Worm (Caenorhabditis elegans) whole organism, L1 larva: ENCODE measurements around the gene gpa-6.
A peak's percentile ranks its signal among the peaks of the same experiment; 100 is the strongest.

Source experiments
- C34B4.2 ChIP-seq: sonication (generic microtip); optimal IDR thresholded peaks from 2 replicates; lab custom pipeline; 2017; ENCODE audit warnings: mild to moderate bottlenecking, missing genetic modification characterization, missing compliant biosample characterization
- F16B12.6 ChIP-seq: fragments of 150-350 bp; optimal IDR thresholded peaks from 2 replicates; lab custom pipeline; 2014; ENCODE audit warnings: missing biosample characterization, missing genetic modification characterization
- alr-1 ChIP-seq: fragments of 200-800 bp; sonication (Bioruptor generic); optimal IDR thresholded peaks from 2 replicates; lab custom pipeline; 2018; ENCODE audit warnings: borderline replicate concordance, mild to moderate bottlenecking, missing genetic modification characterization, missing compliant biosample characterization
- blmp-1 ChIP-seq: fragments of 150-350 bp; optimal IDR thresholded peaks from 2 replicates; lab custom pipeline; 2014; ENCODE audit warnings: missing biosample characterization, missing genetic modification characterization
- ceh-82 ChIP-seq, 3 experiments: fragments of 150-350 bp in 1 of 3; sonication (generic microtip) in 2 of 3; optimal IDR thresholded peaks; 2 replicates each; lab custom pipeline; 2014 to 2017; ENCODE audit warnings: missing biosample characterization in 3 of 3, missing genetic modification characterization in 3 of 3
- ces-1 ChIP-seq: fragments of 150-350 bp; optimal IDR thresholded peaks from 2 replicates; lab custom pipeline; 2014; ENCODE audit warnings: missing biosample characterization, missing genetic modification reagents, missing genetic modification characterization
- dsc-1 ChIP-seq: sonication (generic microtip); optimal IDR thresholded peaks from 2 replicates; lab custom pipeline; 2016; ENCODE audit warnings: mild to moderate bottlenecking, missing genetic modification characterization, missing compliant biosample characterization
- efl-1 ChIP-seq, 4 experiments: fragments of 150-350 bp; optimal IDR thresholded peaks in 3 of 4; peaks in 1 of 4; 1 replicate in 1 of 4; 2 replicates in 3 of 4; lab custom pipeline; 2014; ENCODE audit warnings: missing biosample characterization in 2 of 4, missing genetic modification characterization in 2 of 4, missing genetic modification reagents in 2 of 4
- egl-27 ChIP-seq, 2 experiments: fragments of 150-350 bp in 1 of 2; sonication (generic microtip); optimal IDR thresholded peaks; 3 replicates each; lab custom pipeline; 2017 to 2018; ENCODE audit warnings: missing biosample characterization in 2 of 2, missing genetic modification characterization in 2 of 2, missing genetic modification reagents in 2 of 2
- elt-2 ChIP-seq: sonication (generic microtip); optimal IDR thresholded peaks from 2 replicates; lab custom pipeline; 2016; ENCODE audit warnings: missing genetic modification characterization, mild to moderate bottlenecking, inconsistent platforms, missing compliant biosample characterization, missing genetic modification reagents
- elt-3 ChIP-seq, 6 experiments: fragments of 150-350 bp in 1 of 6; sonication (generic microtip); optimal IDR thresholded peaks; 2 replicates each; lab custom pipeline; 2017 to 2018; ENCODE audit warnings: missing biosample characterization in 6 of 6, missing genetic modification characterization in 6 of 6, inconsistent platforms in 1 of 6
- fkh-4 ChIP-seq: sonication (generic microtip); optimal IDR thresholded peaks from 2 replicates; lab custom pipeline; 2016; ENCODE audit warnings: missing compliant biosample characterization, missing genetic modification characterization, borderline replicate concordance
- fos-1 ChIP-seq: fragments of 150-350 bp; optimal IDR thresholded peaks from 2 replicates; lab custom pipeline; 2014; ENCODE audit warnings: missing biosample characterization, missing genetic modification characterization
- grh-1 ChIP-seq: fragments of 200-800 bp; sonication (Bioruptor generic); IDR thresholded peaks from 2 replicates; pipeline ENCODE4 v1.3.6; 2022; ENCODE audit warnings: missing genetic modification reagents, missing genetic modification characterization, missing compliant biosample characterization
- hlh-4 ChIP-seq: sonication (generic microtip); optimal IDR thresholded peaks from 2 replicates; lab custom pipeline; 2016; ENCODE audit warnings: mild to moderate bottlenecking, missing genetic modification characterization, missing compliant biosample characterization
- isw-1 ChIP-seq: fragments of 200-800 bp; sonication (Bioruptor generic); IDR thresholded peaks from 2 replicates; pipeline ENCODE4 v1.3.6; 2022; ENCODE audit warnings: missing genetic modification characterization, missing compliant biosample characterization
- lin-13 ChIP-seq: fragments of 150-350 bp; optimal IDR thresholded peaks from 2 replicates; lab custom pipeline; 2014; ENCODE audit warnings: missing biosample characterization, missing genetic modification reagents, missing genetic modification characterization
- lin-14 ChIP-seq: fragments of 200-800 bp; sonication (Bioruptor generic); optimal IDR thresholded peaks from 2 replicates; lab custom pipeline; 2018; ENCODE audit warnings: mild to moderate bottlenecking, missing genetic modification characterization, moderate library complexity, missing compliant biosample characterization
- lin-15B ChIP-seq: fragments of 150-350 bp; sonication (generic microtip); optimal IDR thresholded peaks from 3 replicates; lab custom pipeline; 2014; ENCODE audit warnings: missing biosample characterization, missing genetic modification characterization
- lin-35 ChIP-seq, 2 experiments: fragments of 150-350 bp; optimal IDR thresholded peaks; 2 replicates each; lab custom pipeline; 2014; ENCODE audit warnings: missing biosample characterization in 2 of 2, missing genetic modification characterization in 2 of 2, missing genetic modification reagents in 2 of 2
- lsy-2 ChIP-seq, 2 experiments: fragments of 150-350 bp; optimal IDR thresholded peaks; 2 replicates each; lab custom pipeline; 2014; ENCODE audit warnings: missing biosample characterization in 2 of 2, missing genetic modification characterization in 2 of 2
- nhr-11 ChIP-seq: fragments of 150-350 bp; optimal IDR thresholded peaks from 2 replicates; lab custom pipeline; 2014; ENCODE audit warnings: missing biosample characterization, missing genetic modification characterization
- nhr-12 ChIP-seq: sonication (generic microtip); optimal IDR thresholded peaks from 2 replicates; lab custom pipeline; 2017; ENCODE audit warnings: missing biosample characterization, missing genetic modification characterization
- nhr-19 ChIP-seq: fragments of 200-800 bp; sonication (Bioruptor generic); conservative IDR thresholded peaks from 2 replicates; pipeline ENCODE4 v1.3.6; 2022; ENCODE audit warnings: missing genetic modification characterization, missing compliant biosample characterization
- nhr-20 ChIP-seq: sonication (generic microtip); optimal IDR thresholded peaks from 2 replicates; lab custom pipeline; 2016; ENCODE audit warnings: mild to moderate bottlenecking, missing genetic modification characterization, missing compliant biosample characterization
- nhr-47 ChIP-seq: sonication (generic microtip); optimal IDR thresholded peaks from 2 replicates; lab custom pipeline; 2016; ENCODE audit warnings: mild to moderate bottlenecking, missing genetic modification characterization, moderate library complexity, missing compliant biosample characterization
- nhr-71 ChIP-seq: sonication (generic microtip); optimal IDR thresholded peaks from 2 replicates; lab custom pipeline; 2016; ENCODE audit warnings: mild to moderate bottlenecking, missing genetic modification characterization, moderate library complexity, missing compliant biosample characterization
- nhr-77 ChIP-seq: fragments of 150-350 bp; optimal IDR thresholded peaks from 2 replicates; lab custom pipeline; 2014; ENCODE audit warnings: missing biosample characterization, missing genetic modification characterization
- nhr-85 ChIP-seq: sonication (generic microtip); peaks from one replicate; lab custom pipeline; 2016; ENCODE audit warnings: missing genetic modification characterization, inconsistent platforms, missing compliant biosample characterization
- nhr-90 ChIP-seq: sonication (generic microtip); optimal IDR thresholded peaks from 2 replicates; lab custom pipeline; 2016; ENCODE audit warnings: mild to moderate bottlenecking, missing genetic modification characterization, missing compliant biosample characterization; ENCODE audit not compliant: poor library complexity
- rnt-1 ChIP-seq: sonication (generic microtip); optimal IDR thresholded peaks from 2 replicates; lab custom pipeline; 2016; ENCODE audit warnings: mild to moderate bottlenecking, missing genetic modification characterization, moderate library complexity, missing compliant biosample characterization
- snu-23 ChIP-seq: sonication (generic microtip); optimal IDR thresholded peaks from 2 replicates; lab custom pipeline; 2016; ENCODE audit warnings: missing genetic modification characterization, missing compliant biosample characterization
- sup-37 ChIP-seq: fragments of 200-800 bp; sonication (Bioruptor generic); optimal IDR thresholded peaks from 2 replicates; lab custom pipeline; 2018; ENCODE audit warnings: mild to moderate bottlenecking, missing genetic modification characterization, missing compliant biosample characterization
- swsn-7 ChIP-seq: sonication (generic microtip); optimal IDR thresholded peaks from 2 replicates; lab custom pipeline; 2016; ENCODE audit warnings: missing genetic modification characterization, missing compliant biosample characterization
- tbx-2 ChIP-seq: sonication (generic microtip); optimal IDR thresholded peaks from 2 replicates; lab custom pipeline; 2016; ENCODE audit warnings: missing genetic modification characterization, missing compliant biosample characterization
- unc-62 ChIP-seq: fragments of 150-350 bp; optimal IDR thresholded peaks from 2 replicates; lab custom pipeline; 2014; ENCODE audit warnings: missing biosample characterization, missing genetic modification reagents, missing genetic modification characterization
- ztf-11 ChIP-seq, 2 experiments: sonication (generic microtip); optimal IDR thresholded peaks; 2 replicates each; lab custom pipeline; 2016 to 2017; ENCODE audit warnings: missing genetic modification characterization in 2 of 2, missing biosample characterization in 1 of 2, missing compliant biosample characterization in 1 of 2
- ztf-4 ChIP-seq: fragments of 150-350 bp; optimal IDR thresholded peaks from 2 replicates; lab custom pipeline; 2014; ENCODE audit warnings: missing biosample characterization, missing genetic modification characterization

The gpa-6 gene

ce11 chrX:13159005-13159404 is 32.0 kb upstream of the gpa-6 start:
- TF ChIP-seq nhr-20 (tag; lab: Kevin White, UChicago) (peak; percentile 44), lin-14 (GFP tag; lab: Kevin White, UChicago) (peak; percentile 55), ztf-11 (tag; optimal IDR thresholded peaks at IDR 0.05; lab: Kevin White, UChicago) (peak in 1 of 2 experiments; percentile 4), alr-1 (tag; lab: Kevin White, UChicago) (no peak), nhr-47 (tag; lab: Kevin White, UChicago) (no peak), egl-27 (tag; optimal IDR thresholded peaks at IDR 0.05; lab: Kevin White, UChicago) (no peak), ztf-4 (tag; lab: Kevin White, UChicago) (no peak), elt-3 (tag; optimal IDR thresholded peaks at IDR 0.05; lab: Kevin White, UChicago) (peak in 1 of 6 experiments; percentile 1), blmp-1 (no peak), lsy-2 (tag; optimal IDR thresholded peaks at IDR 0.05; lab: Kevin White, UChicago) (no peak), nhr-11 (tag; lab: Kevin White, UChicago) (no peak), unc-62 (GFP tag; lab: Kevin White, UChicago) (no peak), dsc-1 (no peak), lin-35 (GFP tag; optimal IDR thresholded peaks at IDR 0.05; lab: Kevin White, UChicago) (peak in 1 of 2 experiments; percentile 53), fos-1 (tag; lab: Kevin White, UChicago) (no peak), nhr-85 (peak; percentile 60), ces-1 (GFP tag; lab: Kevin White, UChicago) (no peak), fkh-4 (tag; lab: Kevin White, UChicago) (no peak), swsn-7 (tag; lab: Kevin White, UChicago) (no peak), lin-13 (GFP tag; lab: Kevin White, UChicago) (no peak), nhr-71 (peak; percentile 19), sup-37 (no peak), hlh-4 (tag; lab: Kevin White, UChicago) (no peak), nhr-90 (tag; lab: Kevin White, UChicago) (peak; percentile 30), elt-2 (tag; lab: Kevin White, UChicago) (peak; percentile 94), nhr-19 (GFP tag; lab: Robert Waterston, UW) (no peak), ceh-82 (tag; optimal IDR thresholded peaks at IDR 0.05; lab: Kevin White, UChicago) (no peak), grh-1 (GFP tag; lab: Robert Waterston, UW) (no peak), isw-1 (GFP tag; lab: Robert Waterston, UW) (no peak), snu-23 (peak; percentile 2), lin-15B (tag; lab: Kevin White, UChicago) (no peak)

- TF ChIP-seq efl-1 (optimal IDR thresholded peaks at IDR 0.05; lab: Kevin White, UChicago) (no peak), efl-1 (GFP tag; optimal IDR thresholded peaks at IDR 0.05 in 1 of 2; lab: Kevin White, UChicago) (peak in 1 of 2 experiments; percentile 90), blmp-1 (peak; percentile 14), nhr-85 (peak; percentile 83), nhr-19 (GFP tag; lab: Robert Waterston, UW) (no peak)
These were observed 31.1 kb upstream of the gpa-6 start for ce11 chrX:13159890-13160289.

- no peak for TF ChIP-seq C34B4.2 (tag; lab: Kevin White, UChicago)
- no peak for TF ChIP-seq efl-1 (optimal IDR thresholded peaks at IDR 0.05; lab: Kevin White, UChicago)
- peak in 1 of 2 experiments; percentile 64 for TF ChIP-seq efl-1 (GFP tag; optimal IDR thresholded peaks at IDR 0.05 in 1 of 2; lab: Kevin White, UChicago)
- no peak for TF ChIP-seq rnt-1 (tag; lab: Kevin White, UChicago)
These were observed 29.2 kb upstream of the gpa-6 start for ce11 chrX:13161778-13162177.

ce11 chrX:13162351-13163038 is 28.5 kb upstream of the gpa-6 start:
- TF ChIP-seq nhr-77 (tag; lab: Kevin White, UChicago) = peak; percentile 34
- no peak for TF ChIP-seq nhr-12
- peak; percentile 26 for TF ChIP-seq nhr-85
- peak; percentile 8 for TF ChIP-seq nhr-20 (tag; lab: Kevin White, UChicago)
- TF ChIP-seq elt-2 (tag; lab: Kevin White, UChicago) = peak; percentile 32
- TF ChIP-seq lin-14 (GFP tag; lab: Kevin White, UChicago) = peak; percentile 26
- no peak for TF ChIP-seq F16B12.6
- TF ChIP-seq lin-35 (GFP tag; optimal IDR thresholded peaks at IDR 0.05; lab: Kevin White, UChicago) = peak in 1 of 2 experiments; percentile 10
- TF ChIP-seq tbx-2 (tag; lab: Kevin White, UChicago) = peak; percentile 39
